Worm (Caenorhabditis elegans) whole organism, L4 larva: Measurements from ENCODE around the gene C02F5.5.
A peak's percentile ranks its signal among the peaks of the same experiment; 100 is the strongest.

Source experiments
- F10B5.3 ChIP-seq: sonication (generic microtip); optimal IDR thresholded peaks from 2 replicates; lab custom pipeline; 2016; ENCODE audit warnings: mild to moderate bottlenecking, missing genetic modification characterization, missing compliant biosample characterization
- F49E8.2 ChIP-seq: sonication (generic microtip); optimal IDR thresholded peaks from 2 replicates; lab custom pipeline; 2016; ENCODE audit warnings: missing compliant biosample characterization, mild to moderate bottlenecking, missing genetic modification characterization, borderline replicate concordance
- attf-4 ChIP-seq: sonication (generic microtip); optimal IDR thresholded peaks from 3 replicates; lab custom pipeline; 2017; ENCODE audit warnings: missing biosample characterization, missing genetic modification characterization
- ces-1 ChIP-seq: fragments of 150-350 bp; sonication (generic microtip); optimal IDR thresholded peaks from 4 replicates; lab custom pipeline; 2014; ENCODE audit warnings: missing biosample characterization, missing genetic modification reagents, missing genetic modification characterization
- mdt-29 ChIP-seq: fragments of 200-800 bp; sonication (Bioruptor generic); IDR thresholded peaks from 2 replicates; pipeline ENCODE4 v1.3.6; 2022; ENCODE audit warnings: missing genetic modification reagents, missing genetic modification characterization, missing compliant biosample characterization
- nhr-25 ChIP-seq: sonication (generic microtip); optimal IDR thresholded peaks from 2 replicates; lab custom pipeline; 2017; ENCODE audit warnings: missing genetic modification characterization, mild to moderate bottlenecking, missing compliant biosample characterization, antibody characterized with exemption, moderate library complexity, borderline replicate concordance; ENCODE audit not compliant: insufficient read depth
- pha-4 ChIP-seq, 2 experiments: fragments of 150-350 bp in 1 of 2; fragments of 200-800 bp in 1 of 2; sonication (Bioruptor generic) in 1 of 2; IDR thresholded peaks in 1 of 2; optimal IDR thresholded peaks in 1 of 2; 2 replicates each; pipeline versions ENCODE4 v1.3.6 to Lab custom; 2014 to 2022; ENCODE audit warnings: missing genetic modification characterization in 2 of 2, missing genetic modification reagents in 2 of 2, missing biosample characterization in 1 of 2, missing compliant biosample characterization in 1 of 2
- pqm-1 ChIP-seq: sonication (generic microtip); optimal IDR thresholded peaks from 2 replicates; lab custom pipeline; 2017; ENCODE audit warnings: missing biosample characterization, missing genetic modification characterization
- unc-62 ChIP-seq, 3 experiments: fragments of 150-350 bp in 1 of 3; sonication (generic microtip); optimal IDR thresholded peaks in 2 of 3; peaks in 1 of 3; 1 replicate in 1 of 3; 2 replicates in 2 of 3; lab custom pipeline; 2014 to 2017; ENCODE audit warnings: missing biosample characterization in 3 of 3, missing genetic modification characterization in 3 of 3, missing genetic modification reagents in 3 of 3, missing genotype in 1 of 3
- vab-7 ChIP-seq: fragments of 200-800 bp; sonication (Bioruptor generic); IDR thresholded peaks from 2 replicates; pipeline ENCODE4 v1.3.6; 2022; ENCODE audit warnings: missing genetic modification reagents, missing genetic modification characterization, missing compliant biosample characterization

ce11 chrIII:8199060-8199459 lies 36.9 kb upstream of the C02F5.5 start:
- TF ChIP-seq vab-7 (GFP tag; lab: Robert Waterston, UW) (no peak), F49E8.2 (tag; lab: Kevin White, UChicago) (no peak), mdt-29 (GFP tag; lab: Robert Waterston, UW) (no peak), unc-62 (GFP tag; optimal IDR thresholded peaks at IDR 0.05 in 1 of 2; lab: Kevin White, UChicago) (peak in 1 of 2 experiments; percentile 93), unc-62 (tag; optimal IDR thresholded peaks at IDR 0.05; lab: Kevin White, UChicago) (no peak), pha-4 (GFP tag; IDR thresholded peaks at IDR 0.05; lab: Robert Waterston, UW) (no peak), pha-4 (tag; optimal IDR thresholded peaks at IDR 0.05; lab: Kevin White, UChicago) (no peak), pqm-1 (no peak), ces-1 (no peak), F10B5.3 (tag; lab: Kevin White, UChicago) (no peak), attf-4 (tag; lab: Kevin White, UChicago) (no peak), nhr-25 (no peak)
